Fruit fly (Drosophila melanogaster) whole organism, embryonic: ENCODE results near the gene CG14221.
A peak's percentile ranks its signal among the peaks of the same experiment; 100 is the strongest.

Experiments used
- Ada2b ChIP-seq: fragments of 200-800 bp; sonication (Bioruptor generic); IDR thresholded peaks from 2 replicates; pipeline ENCODE4 v1.3.6; 2022; ENCODE audit warnings: missing biosample characterization, missing genetic modification characterization
- Asciz ChIP-seq: fragments of 200-800 bp; sonication (Bioruptor generic); optimal IDR thresholded peaks from 2 replicates; lab custom pipeline; 2017; ENCODE audit warnings: missing biosample characterization, mild to moderate bottlenecking, missing genetic modification characterization, missing genetic modification reagents
- CG1024 ChIP-seq: fragments of 200-800 bp; sonication (Bioruptor generic); IDR thresholded peaks from 2 replicates; pipeline ENCODE4 v1.3.6; 2022; ENCODE audit warnings: missing biosample characterization, missing genetic modification characterization
- CG10654 ChIP-seq: fragments of 200-800 bp; sonication (Bioruptor generic); optimal IDR thresholded peaks from 2 replicates; lab custom pipeline; 2016; ENCODE audit warnings: missing biosample characterization, missing genetic modification characterization
- CG11247 ChIP-seq: fragments of 200-800 bp; sonication (Bioruptor generic); IDR thresholded peaks from 2 replicates; pipeline ENCODE4 v1.3.6; 2022; ENCODE audit warnings: missing biosample characterization, missing genetic modification characterization
- CG11560 ChIP-seq: fragments of 200-800 bp; sonication (Bioruptor generic); IDR thresholded peaks from 3 replicates; pipeline ENCODE4 v1.3.6; 2022; ENCODE audit warnings: missing biosample characterization, missing genetic modification characterization
- CG13624 ChIP-seq: fragments of 200-800 bp; sonication (Bioruptor generic); optimal IDR thresholded peaks from 2 replicates; lab custom pipeline; 2016; ENCODE audit warnings: missing biosample characterization, missing genetic modification characterization
- CG14014 ChIP-seq: fragments of 200-800 bp; sonication (Bioruptor generic); IDR thresholded peaks from 2 replicates; pipeline ENCODE4 v1.3.6; 2022; ENCODE audit warnings: missing biosample characterization, missing genetic modification characterization
- CG32532 ChIP-seq: fragments of 200-800 bp; sonication (Bioruptor generic); IDR thresholded peaks from 2 replicates; pipeline ENCODE4 v1.3.6; 2022; ENCODE audit warnings: missing biosample characterization, missing genetic modification characterization
- CG34422 ChIP-seq: fragments of 200-800 bp; sonication (Bioruptor generic); IDR thresholded peaks from 3 replicates; pipeline ENCODE4 v1.3.6; 2022; ENCODE audit warnings: missing biosample characterization, missing genetic modification characterization
- CG3726 ChIP-seq: fragments of 200-800 bp; sonication (Bioruptor generic); IDR thresholded peaks from 3 replicates; pipeline ENCODE4, ENCODE4 v1.3.6; 2022; ENCODE audit warnings: missing biosample characterization, missing genetic modification characterization
- CG4424 ChIP-seq: fragments of 200-800 bp; sonication (Bioruptor generic); optimal IDR thresholded peaks from 3 replicates; lab custom pipeline; 2016; ENCODE audit warnings: missing biosample characterization, missing genetic modification characterization
- CG4707 ChIP-seq: fragments of 200-800 bp; sonication (Bioruptor generic); optimal IDR thresholded peaks from 2 replicates; lab custom pipeline; 2018; ENCODE audit warnings: missing biosample characterization, mild to moderate bottlenecking, missing genetic modification characterization, moderate library complexity
- CG5180 ChIP-seq: fragments of 200-800 bp; sonication (Bioruptor generic); optimal IDR thresholded peaks from 3 replicates; lab custom pipeline; 2017; ENCODE audit warnings: missing biosample characterization, missing genetic modification characterization, mild to moderate bottlenecking, moderate library complexity, missing genetic modification reagents
- CG5245 ChIP-seq: fragments of 200-800 bp; sonication (Bioruptor generic); optimal IDR thresholded peaks from 3 replicates; lab custom pipeline; 2016; ENCODE audit warnings: missing biosample characterization, missing genetic modification characterization
- CG6683 ChIP-seq: fragments of 200-800 bp; sonication (Bioruptor generic); optimal IDR thresholded peaks from 2 replicates; lab custom pipeline; 2017; ENCODE audit warnings: missing biosample characterization, mild to moderate bottlenecking, missing genetic modification characterization, missing genetic modification reagents
- CG6854 ChIP-seq: fragments of 200-800 bp; sonication (Bioruptor generic); optimal IDR thresholded peaks from 3 replicates; lab custom pipeline; 2017; ENCODE audit warnings: missing biosample characterization, mild to moderate bottlenecking, missing genetic modification characterization
- CG7745 ChIP-seq: fragments of 200-800 bp; sonication (Bioruptor generic); optimal IDR thresholded peaks from 2 replicates; lab custom pipeline; 2018; ENCODE audit warnings: missing biosample characterization, mild to moderate bottlenecking, missing genetic modification characterization, moderate library complexity
- CG7963 ChIP-seq: fragments of 200-800 bp; sonication (Bioruptor generic); IDR thresholded peaks from 3 replicates; pipeline ENCODE4 v1.3.6; 2022; ENCODE audit warnings: missing biosample characterization, missing genetic modification characterization; ENCODE audit not compliant: partially characterized antibody
- CG8290 ChIP-seq, 3 experiments: fragments of 200-800 bp; sonication (Bioruptor generic); optimal IDR thresholded peaks; 2 replicates each; lab custom pipeline; 2016 to 2019; ENCODE audit warnings: missing biosample characterization in 3 of 3, missing genetic modification characterization in 3 of 3, mild to moderate bottlenecking in 2 of 3, moderate library complexity in 1 of 3
- CG8944 ChIP-seq: fragments of 200-800 bp; sonication (Bioruptor generic); optimal IDR thresholded peaks from 3 replicates; lab custom pipeline; 2016; ENCODE audit warnings: missing biosample characterization, missing genetic modification characterization
- CG9932 ChIP-seq: fragments of 200-800 bp; sonication (Bioruptor generic); IDR thresholded peaks from 2 replicates; pipeline ENCODE4 v1.3.6; 2022; ENCODE audit warnings: missing biosample characterization, missing genetic modification characterization
- Deaf1 ChIP-seq: fragments of 200-800 bp; optimal IDR thresholded peaks from 3 replicates; lab custom pipeline; 2019; ENCODE audit warnings: missing biosample characterization, mild to moderate bottlenecking, missing genetic modification characterization, moderate library complexity
- E2f1 ChIP-seq: fragments of 200-800 bp; sonication (Bioruptor generic); IDR thresholded peaks from 2 replicates; pipeline ENCODE4 v1.3.6; 2022; ENCODE audit warnings: missing biosample characterization, missing genetic modification characterization
- GATAe ChIP-seq: fragments of 200-800 bp; sonication (Bioruptor generic); conservative IDR thresholded peaks from 2 replicates; pipeline ENCODE4 v1.3.6; 2022; ENCODE audit warnings: missing biosample characterization, missing genetic modification characterization
- Hr3 ChIP-seq: fragments of 200-800 bp; sonication (Bioruptor generic); optimal IDR thresholded peaks from 3 replicates; lab custom pipeline; 2016; ENCODE audit warnings: missing biosample characterization, missing genetic modification characterization
- NfI ChIP-seq: fragments of 200-800 bp; sonication (Bioruptor generic); optimal IDR thresholded peaks from 3 replicates; lab custom pipeline; 2018; ENCODE audit warnings: missing biosample characterization, mild to moderate bottlenecking, missing genetic modification characterization, moderate library complexity
- Oaz ChIP-seq: fragments of 200-800 bp; sonication (Bioruptor generic); IDR thresholded peaks from 2 replicates; pipeline ENCODE4 v1.3.6; 2022; ENCODE audit warnings: missing biosample characterization, missing genetic modification characterization
- ac ChIP-seq: fragments of 200-800 bp; sonication (Bioruptor generic); optimal IDR thresholded peaks from 3 replicates; lab custom pipeline; 2017; ENCODE audit warnings: missing biosample characterization, mild to moderate bottlenecking, missing genetic modification characterization
- ash1 ChIP-seq: fragments of 200-800 bp; sonication (Bioruptor generic); optimal IDR thresholded peaks from 2 replicates; lab custom pipeline; 2018; ENCODE audit warnings: missing biosample characterization, mild to moderate bottlenecking, missing genetic modification characterization
- cad ChIP-seq: fragments of >200 bp; optimal IDR thresholded peaks from 2 replicates; lab custom pipeline; 2017; ENCODE audit warnings: missing biosample characterization, missing genetic modification characterization
- eyg ChIP-seq: fragments of 200-800 bp; sonication (Bioruptor generic); optimal IDR thresholded peaks from 3 replicates; lab custom pipeline; 2016; ENCODE audit warnings: missing biosample characterization, missing genetic modification characterization
- fd102C ChIP-seq: fragments of 200-800 bp; sonication (Bioruptor generic); optimal IDR thresholded peaks from 2 replicates; lab custom pipeline; 2018; ENCODE audit warnings: missing biosample characterization, mild to moderate bottlenecking, missing genetic modification characterization, moderate library complexity
- fd3F ChIP-seq: fragments of 200-800 bp; sonication (Bioruptor generic); optimal IDR thresholded peaks from 2 replicates; lab custom pipeline; 2018; ENCODE audit warnings: missing biosample characterization, mild to moderate bottlenecking, missing genetic modification characterization, moderate library complexity
- fd96Cb ChIP-seq: fragments of 200-800 bp; sonication (Bioruptor generic); optimal IDR thresholded peaks from 2 replicates; lab custom pipeline; 2018; ENCODE audit warnings: missing biosample characterization, mild to moderate bottlenecking, missing genetic modification characterization, moderate library complexity
- insv ChIP-seq, 2 experiments: fragments of 200-800 bp; sonication (Bioruptor generic); optimal IDR thresholded peaks; 3 replicates each; lab custom pipeline; 2016 to 2018; ENCODE audit warnings: missing biosample characterization in 2 of 2, missing genetic modification characterization in 2 of 2
- knrl ChIP-seq: fragments of 200-800 bp; sonication (Bioruptor generic); IDR thresholded peaks from 3 replicates; pipeline ENCODE4 v1.3.6; 2022; ENCODE audit warnings: missing biosample characterization, missing genetic modification characterization; ENCODE audit not compliant: partially characterized antibody
- mam ChIP-seq: fragments of 200-800 bp; sonication (Bioruptor generic); optimal IDR thresholded peaks from 3 replicates; lab custom pipeline; 2016; ENCODE audit warnings: missing biosample characterization, missing genetic modification characterization
- phol ChIP-seq: fragments of 200-800 bp; sonication (Bioruptor generic); optimal IDR thresholded peaks from 3 replicates; lab custom pipeline; 2018; ENCODE audit warnings: missing biosample characterization, mild to moderate bottlenecking, missing genetic modification characterization, moderate library complexity
- pita ChIP-seq: fragments of 200-800 bp; sonication (Bioruptor generic); optimal IDR thresholded peaks from 2 replicates; lab custom pipeline; 2017; ENCODE audit warnings: missing biosample characterization, mild to moderate bottlenecking, missing genetic modification characterization
- pzg ChIP-seq: fragments of 200-800 bp; sonication (Bioruptor generic); optimal IDR thresholded peaks from 3 replicates; lab custom pipeline; 2018; ENCODE audit warnings: missing biosample characterization, mild to moderate bottlenecking, missing genetic modification characterization, moderate library complexity
- sens ChIP-seq: fragments of 200-800 bp; sonication (Bioruptor generic); peaks from one replicate; lab custom pipeline; 2016; ENCODE audit warnings: missing biosample characterization, missing genetic modification characterization
- slou ChIP-seq: fragments of 200-800 bp; sonication (Bioruptor generic); optimal IDR thresholded peaks from 3 replicates; lab custom pipeline; 2016; ENCODE audit warnings: missing biosample characterization, missing genetic modification characterization
- sna ChIP-seq: fragments of 200-800 bp; sonication (Bioruptor generic); IDR thresholded peaks from 2 replicates; pipeline ENCODE4 v1.3.6; 2022; ENCODE audit warnings: missing biosample characterization, missing genetic modification characterization; ENCODE audit not compliant: partially characterized antibody
- tin ChIP-seq: fragments of 200-800 bp; sonication (Bioruptor generic); optimal IDR thresholded peaks from 3 replicates; lab custom pipeline; 2016; ENCODE audit warnings: missing biosample characterization, missing genetic modification characterization
- unpg ChIP-seq: fragments of 200-800 bp; sonication (Bioruptor generic); optimal IDR thresholded peaks from 3 replicates; lab custom pipeline; 2018; ENCODE audit warnings: missing biosample characterization, mild to moderate bottlenecking, missing genetic modification characterization, moderate library complexity
- wdn ChIP-seq: fragments of 200-800 bp; sonication (Bioruptor generic); IDR thresholded peaks from 2 replicates; pipeline ENCODE4 v1.3.6; 2022; ENCODE audit warnings: missing biosample characterization, missing genetic modification characterization
- zf30C ChIP-seq: fragments of 200-800 bp; sonication (Bioruptor generic); optimal IDR thresholded peaks from 3 replicates; lab custom pipeline; 2018; ENCODE audit warnings: missing biosample characterization, mild to moderate bottlenecking, missing genetic modification characterization
- zfh2 ChIP-seq: fragments of 200-800 bp; sonication (Bioruptor generic); optimal IDR thresholded peaks from 2 replicates; lab custom pipeline; 2016; ENCODE audit warnings: missing biosample characterization, missing genetic modification characterization

Gene CG14221

dm6 chrX:19663859-19664728, 43.0 kb upstream of the CG14221 start, which contains the start of the genes CG14223 and Ssu72 (continued):
- TF ChIP-seq Asciz = no peak
- no peak for TF ChIP-seq Hr3 (GFP tag; lab: Kevin White, UChicago)
- no peak for TF ChIP-seq NfI
- TF ChIP-seq phol = no peak
- no peak for TF ChIP-seq Oaz (GFP tag; lab: Robert Waterston, UW)
- TF ChIP-seq sna (GFP tag; lab: Robert Waterston, UW) = peak; percentile 74
- TF ChIP-seq CG5180 (GFP tag; lab: Kevin White, UChicago) = no peak
- no peak for TF ChIP-seq CG11560
- TF ChIP-seq CG13624 (GFP tag; lab: Kevin White, UChicago) = no peak
- peak; percentile 78; the same call in 2 of the 3 replicates for TF ChIP-seq knrl (GFP tag; lab: Robert Waterston, UW)
- TF ChIP-seq fd102C (GFP tag; lab: Kevin White, UChicago) = no peak
- TF ChIP-seq mam (GFP tag; lab: Kevin White, UChicago) = peak; percentile 19
- no peak for TF ChIP-seq wdn
- TF ChIP-seq insv (GFP tag; optimal IDR thresholded peaks at IDR 0.05; lab: Kevin White, UChicago) = no peak
- no peak for TF ChIP-seq pita
- TF ChIP-seq sens (GFP tag; lab: Kevin White, UChicago) = peak; percentile 67
- TF ChIP-seq slou = no peak
- TF ChIP-seq zfh2 (GFP tag; lab: Kevin White, UChicago) = no peak
- TF ChIP-seq CG14014 = no peak
- TF ChIP-seq eyg (GFP tag; lab: Kevin White, UChicago) = no peak
- no peak for TF ChIP-seq zf30C (GFP tag; lab: Kevin White, UChicago)
- TF ChIP-seq CG3726 (GFP tag; lab: Robert Waterston, UW) = no peak
- TF ChIP-seq CG32532 = no peak
- TF ChIP-seq ash1 (GFP tag; lab: Kevin White, UChicago) = no peak
- no peak for TF ChIP-seq CG5245 (GFP tag; lab: Kevin White, UChicago)
- no peak for TF ChIP-seq Ada2b
- TF ChIP-seq CG7745 (tag; lab: Kevin White, UChicago) = no peak
- no peak for TF ChIP-seq GATAe (GFP tag; lab: Robert Waterston, UW)
- TF ChIP-seq pzg (GFP tag; lab: Kevin White, UChicago) = peak; percentile 59
- TF ChIP-seq CG7963 (GFP tag; lab: Robert Waterston, UW) = peak; percentile 57; the same call in 1 of the 3 replicates
- no peak for TF ChIP-seq CG4707 (GFP tag; lab: Kevin White, UChicago)
- no peak for TF ChIP-seq E2f1 (GFP tag; lab: Robert Waterston, UW)
- TF ChIP-seq ac (GFP tag; lab: Kevin White, UChicago) = no peak
- no peak for TF ChIP-seq fd96Cb (tag; lab: Kevin White, UChicago)
- no peak for TF ChIP-seq CG8290 (GFP tag; optimal IDR thresholded peaks at IDR 0.05; lab: Kevin White, UChicago)
- peak in 1 of 2 experiments; percentile 47 for TF ChIP-seq CG8290 (tag; optimal IDR thresholded peaks at IDR 0.05; lab: Kevin White, UChicago)
- no peak for TF ChIP-seq CG6683 (GFP tag; lab: Kevin White, UChicago)
- no peak for TF ChIP-seq tin
- TF ChIP-seq CG9932 = peak; percentile 58
- TF ChIP-seq CG10654 (GFP tag; lab: Kevin White, UChicago) = no peak
- TF ChIP-seq fd3F = no peak
- no peak for TF ChIP-seq CG11247 (GFP tag; lab: Robert Waterston, UW)
- no peak for TF ChIP-seq CG1024 (GFP tag; lab: Robert Waterston, UW)
- no peak for TF ChIP-seq CG6854 (GFP tag; lab: Kevin White, UChicago)
- no peak for TF ChIP-seq cad
- TF ChIP-seq unpg (GFP tag; lab: Kevin White, UChicago) = no peak
- TF ChIP-seq CG4424 (GFP tag; lab: Kevin White, UChicago) = no peak
- no peak for TF ChIP-seq CG8944
- no peak for TF ChIP-seq Deaf1 (tag; lab: Kevin White, UChicago)
- no peak for TF ChIP-seq CG34422 (GFP tag; lab: Robert Waterston, UW)
